Fruit fly (Drosophila melanogaster) whole organism, embryonic: ENCODE measurements around the gene CG9628.

Experiments used
- Antp ChIP-seq: fragments of 200-800 bp; sonication (Bioruptor generic); optimal IDR thresholded peaks from 3 replicates; lab custom pipeline; 2016; ENCODE audit warnings: missing biosample characterization, missing genetic modification characterization
- Asciz ChIP-seq: fragments of 200-800 bp; sonication (Bioruptor generic); optimal IDR thresholded peaks from 2 replicates; lab custom pipeline; 2017; ENCODE audit warnings: missing biosample characterization, mild to moderate bottlenecking, missing genetic modification characterization, missing genetic modification reagents
- Awh ChIP-seq: fragments of 200-800 bp; sonication (Bioruptor generic); IDR thresholded peaks from 2 replicates; pipeline ENCODE4, ENCODE4 v1.3.6; 2022; ENCODE audit warnings: missing biosample characterization, missing genetic modification characterization
- CG10274 ChIP-seq: fragments of 200-800 bp; sonication (Bioruptor generic); optimal IDR thresholded peaks from 3 replicates; lab custom pipeline; 2017; ENCODE audit warnings: missing biosample characterization, mild to moderate bottlenecking, missing genetic modification characterization
- CG10321 ChIP-seq: fragments of 200-800 bp; sonication (Bioruptor generic); IDR thresholded peaks from 2 replicates; pipeline ENCODE4 v1.3.6; 2022; ENCODE audit warnings: missing biosample characterization, missing genetic modification characterization
- CG11723 ChIP-seq: fragments of 200-800 bp; sonication (Bioruptor generic); optimal IDR thresholded peaks from 2 replicates; lab custom pipeline; 2017; ENCODE audit warnings: missing biosample characterization, mild to moderate bottlenecking, missing genetic modification characterization
- CG12104 ChIP-seq: fragments of 200-800 bp; sonication (Bioruptor generic); optimal IDR thresholded peaks from 3 replicates; lab custom pipeline; 2016; ENCODE audit warnings: missing biosample characterization, missing genetic modification characterization
- CG16815 ChIP-seq: fragments of 200-800 bp; sonication (Bioruptor generic); optimal IDR thresholded peaks from 3 replicates; lab custom pipeline; 2017; ENCODE audit warnings: missing biosample characterization, mild to moderate bottlenecking, missing genetic modification characterization
- CG2120 ChIP-seq: fragments of 200-800 bp; sonication (Bioruptor generic); optimal IDR thresholded peaks from 3 replicates; lab custom pipeline; 2016; ENCODE audit warnings: missing biosample characterization, missing genetic modification characterization
- CG32767 ChIP-seq: fragments of 200-800 bp; sonication (Bioruptor generic); IDR thresholded peaks from 2 replicates; pipeline ENCODE4 v1.3.6; 2022; ENCODE audit warnings: missing biosample characterization, missing genetic modification characterization
- CG3838 ChIP-seq: fragments of 200-800 bp; sonication (Bioruptor generic); optimal IDR thresholded peaks from 3 replicates; lab custom pipeline; 2016; ENCODE audit warnings: missing biosample characterization, missing genetic modification characterization
- CG42726 ChIP-seq: fragments of 200-800 bp; sonication (Bioruptor generic); IDR thresholded peaks from 2 replicates; pipeline ENCODE4 v1.3.6; 2022; ENCODE audit warnings: missing biosample characterization, missing genetic modification characterization; ENCODE audit not compliant: partially characterized antibody
- CG4404 ChIP-seq: fragments of 200-800 bp; sonication (Bioruptor generic); IDR thresholded peaks from 2 replicates; pipeline ENCODE4 v1.3.6; 2022; ENCODE audit warnings: missing biosample characterization, missing genetic modification characterization
- CG6791 ChIP-seq: fragments of 200-800 bp; sonication (Bioruptor generic); IDR thresholded peaks from 3 replicates; pipeline ENCODE4 v1.3.6; 2022; ENCODE audit warnings: missing biosample characterization, missing genetic modification characterization; ENCODE audit not compliant: partially characterized antibody
- CG6813 ChIP-seq: fragments of 200-800 bp; sonication (Bioruptor generic); optimal IDR thresholded peaks from 2 replicates; lab custom pipeline; 2017; ENCODE audit warnings: missing biosample characterization, missing genetic modification characterization, mild to moderate bottlenecking, moderate library complexity, missing genetic modification reagents
- CG8478 ChIP-seq: fragments of >200 bp; optimal IDR thresholded peaks from 2 replicates; lab custom pipeline; 2018
- Dfd ChIP-seq, 2 experiments: fragments of >200 bp; optimal IDR thresholded peaks; 2 replicates each; lab custom pipeline; 2017; ENCODE audit warnings: missing biosample characterization in 2 of 2, missing genetic modification characterization in 2 of 2
- E2f1 ChIP-seq: fragments of 200-800 bp; sonication (Bioruptor generic); IDR thresholded peaks from 2 replicates; pipeline ENCODE4 v1.3.6; 2022; ENCODE audit warnings: missing biosample characterization, missing genetic modification characterization
- E2f2 ChIP-seq: fragments of 200-800 bp; sonication (Bioruptor generic); IDR thresholded peaks from 2 replicates; pipeline ENCODE4 v1.3.6; 2022; ENCODE audit warnings: missing biosample characterization, missing genetic modification characterization
- HLH4C ChIP-seq: fragments of 200-800 bp; sonication (Bioruptor generic); IDR thresholded peaks from 3 replicates; pipeline ENCODE4 v1.3.6; 2022; ENCODE audit warnings: missing biosample characterization, missing genetic modification characterization; ENCODE audit not compliant: partially characterized antibody
- Hey ChIP-seq: fragments of 200-800 bp; sonication (Bioruptor generic); optimal IDR thresholded peaks from 3 replicates; lab custom pipeline; 2018; ENCODE audit warnings: missing biosample characterization, mild to moderate bottlenecking, missing genetic modification characterization
- Hr78 ChIP-seq, 2 experiments: fragments of 200-800 bp in 1 of 2; fragments of >200 bp in 1 of 2; sonication (Bioruptor generic) in 1 of 2; optimal IDR thresholded peaks; 2 replicates each; lab custom pipeline; 2017 to 2019; ENCODE audit warnings: missing biosample characterization in 2 of 2, missing genetic modification characterization in 2 of 2, mild to moderate bottlenecking in 1 of 2, moderate library complexity in 1 of 2
- Meics ChIP-seq: fragments of 200-800 bp; sonication (Bioruptor generic); optimal IDR thresholded peaks from 2 replicates; lab custom pipeline; 2017; ENCODE audit warnings: missing biosample characterization, mild to moderate bottlenecking, missing genetic modification characterization
- Oli ChIP-seq: fragments of 200-800 bp; sonication (Bioruptor generic); optimal IDR thresholded peaks from 2 replicates; lab custom pipeline; 2018; ENCODE audit warnings: missing biosample characterization, mild to moderate bottlenecking, missing genetic modification characterization, moderate library complexity
- PHDP ChIP-seq: fragments of 200-800 bp; sonication (Bioruptor generic); optimal IDR thresholded peaks from 3 replicates; lab custom pipeline; 2018; ENCODE audit warnings: missing biosample characterization, mild to moderate bottlenecking, missing genetic modification characterization, moderate library complexity
- Ravus ChIP-seq: fragments of 200-800 bp; sonication (Bioruptor generic); IDR thresholded peaks from 2 replicates; pipeline ENCODE4 v1.3.6; 2022; ENCODE audit warnings: missing biosample characterization, missing genetic modification characterization
- Vsx1 ChIP-seq: fragments of 200-800 bp; sonication (Bioruptor generic); optimal IDR thresholded peaks from 2 replicates; lab custom pipeline; 2017; ENCODE audit warnings: missing biosample characterization, mild to moderate bottlenecking, missing genetic modification characterization, missing genetic modification reagents
- ab ChIP-seq: fragments of 200-800 bp; sonication (Bioruptor generic); optimal IDR thresholded peaks from 2 replicates; lab custom pipeline; 2016; ENCODE audit warnings: missing biosample characterization, missing genetic modification characterization
- chm ChIP-seq: fragments of 200-800 bp; sonication (Bioruptor generic); IDR thresholded peaks from 2 replicates; pipeline ENCODE4 v1.3.6; 2022; ENCODE audit warnings: missing biosample characterization, missing genetic modification characterization
- dmrt11E ChIP-seq: fragments of 200-800 bp; sonication (Bioruptor generic); optimal IDR thresholded peaks from 3 replicates; lab custom pipeline; 2018; ENCODE audit warnings: missing biosample characterization, mild to moderate bottlenecking, missing genetic modification characterization, moderate library complexity
- fu2 ChIP-seq: fragments of 200-800 bp; sonication (Bioruptor generic); optimal IDR thresholded peaks from 2 replicates; lab custom pipeline; 2016; ENCODE audit warnings: missing biosample characterization, missing genetic modification characterization
- gcm ChIP-seq: fragments of 200-800 bp; sonication (Bioruptor generic); optimal IDR thresholded peaks from 2 replicates; lab custom pipeline; 2019; ENCODE audit warnings: missing biosample characterization, mild to moderate bottlenecking, missing genetic modification characterization, moderate library complexity
- ham ChIP-seq: fragments of 200-800 bp; sonication (Bioruptor generic); IDR thresholded peaks from 2 replicates; pipeline ENCODE4 v1.3.6; 2022; ENCODE audit warnings: missing biosample characterization, missing genetic modification characterization
- hkb ChIP-seq, 2 experiments: fragments of 200-800 bp in 1 of 2; fragments of >200 bp in 1 of 2; sonication (Bioruptor generic) in 1 of 2; IDR thresholded peaks in 1 of 2; optimal IDR thresholded peaks in 1 of 2; 2 replicates each; pipeline versions ENCODE4 v1.3.6 to Lab custom; 2017 to 2022; ENCODE audit warnings: missing biosample characterization in 1 of 2, missing genetic modification characterization in 1 of 2
- klu ChIP-seq: fragments of 200-800 bp; sonication (Bioruptor generic); IDR thresholded peaks from 2 replicates; pipeline ENCODE4 v1.3.6; 2022; ENCODE audit warnings: missing biosample characterization, missing genetic modification characterization
- lola ChIP-seq, 3 experiments: fragments of >200 bp in 2 of 3; fragments of 200-800 bp in 1 of 3; sonication (Bioruptor generic) in 1 of 3; optimal IDR thresholded peaks; 2 replicates each; lab custom pipeline; 2017 to 2019; ENCODE audit warnings: missing biosample characterization in 3 of 3, missing genetic modification characterization in 3 of 3, mild to moderate bottlenecking in 1 of 3, moderate library complexity in 1 of 3
- nerfin-1 ChIP-seq: fragments of 200-800 bp; sonication (Bioruptor generic); optimal IDR thresholded peaks from 3 replicates; lab custom pipeline; 2019; ENCODE audit warnings: missing biosample characterization, mild to moderate bottlenecking, missing genetic modification characterization, moderate library complexity
- onecut ChIP-seq: fragments of 200-800 bp; sonication (Bioruptor generic); IDR thresholded peaks from 2 replicates; pipeline ENCODE4 v1.3.6; 2022; ENCODE audit warnings: missing biosample characterization, missing genetic modification characterization
- org-1 ChIP-seq: fragments of 200-800 bp; sonication (Bioruptor generic); optimal IDR thresholded peaks from 2 replicates; lab custom pipeline; 2017; ENCODE audit warnings: missing biosample characterization, missing genetic modification characterization
- ranshi ChIP-seq: fragments of 200-800 bp; sonication (Bioruptor generic); IDR thresholded peaks from 2 replicates; pipeline ENCODE4 v1.3.6; 2022; ENCODE audit warnings: missing biosample characterization, missing genetic modification characterization
- schlank ChIP-seq: fragments of 200-800 bp; sonication (Bioruptor generic); optimal IDR thresholded peaks from 2 replicates; lab custom pipeline; 2018; ENCODE audit warnings: missing biosample characterization, mild to moderate bottlenecking, missing genetic modification characterization
- seq ChIP-seq: fragments of 200-800 bp; sonication (Bioruptor generic); IDR thresholded peaks from 2 replicates; pipeline ENCODE4 v1.3.6; 2022; ENCODE audit warnings: missing biosample characterization, missing genetic modification characterization
- slp2 ChIP-seq: fragments of 200-800 bp; sonication (Bioruptor generic); optimal IDR thresholded peaks from 2 replicates; lab custom pipeline; 2016; ENCODE audit warnings: missing biosample characterization, missing genetic modification characterization
- tin ChIP-seq: fragments of 200-800 bp; sonication (Bioruptor generic); optimal IDR thresholded peaks from 3 replicates; lab custom pipeline; 2016; ENCODE audit warnings: missing biosample characterization, missing genetic modification characterization
- tio ChIP-seq: fragments of 200-800 bp; sonication (Bioruptor generic); optimal IDR thresholded peaks from 2 replicates; lab custom pipeline; 2017; ENCODE audit warnings: missing biosample characterization, missing genetic modification characterization, inconsistent platforms
- usp ChIP-seq: fragments of >200 bp; optimal IDR thresholded peaks from 2 replicates; lab custom pipeline; 2017; ENCODE audit warnings: missing biosample characterization, missing genetic modification characterization
- wdn ChIP-seq: fragments of 200-800 bp; sonication (Bioruptor generic); IDR thresholded peaks from 2 replicates; pipeline ENCODE4 v1.3.6; 2022; ENCODE audit warnings: missing biosample characterization, missing genetic modification characterization
- z ChIP-seq: fragments of 200-800 bp; sonication (Bioruptor generic); IDR thresholded peaks from 3 replicates; pipeline ENCODE4 v1.3.6; 2022; ENCODE audit warnings: missing biosample characterization, missing genetic modification characterization

The CG9628 gene

DNA sequence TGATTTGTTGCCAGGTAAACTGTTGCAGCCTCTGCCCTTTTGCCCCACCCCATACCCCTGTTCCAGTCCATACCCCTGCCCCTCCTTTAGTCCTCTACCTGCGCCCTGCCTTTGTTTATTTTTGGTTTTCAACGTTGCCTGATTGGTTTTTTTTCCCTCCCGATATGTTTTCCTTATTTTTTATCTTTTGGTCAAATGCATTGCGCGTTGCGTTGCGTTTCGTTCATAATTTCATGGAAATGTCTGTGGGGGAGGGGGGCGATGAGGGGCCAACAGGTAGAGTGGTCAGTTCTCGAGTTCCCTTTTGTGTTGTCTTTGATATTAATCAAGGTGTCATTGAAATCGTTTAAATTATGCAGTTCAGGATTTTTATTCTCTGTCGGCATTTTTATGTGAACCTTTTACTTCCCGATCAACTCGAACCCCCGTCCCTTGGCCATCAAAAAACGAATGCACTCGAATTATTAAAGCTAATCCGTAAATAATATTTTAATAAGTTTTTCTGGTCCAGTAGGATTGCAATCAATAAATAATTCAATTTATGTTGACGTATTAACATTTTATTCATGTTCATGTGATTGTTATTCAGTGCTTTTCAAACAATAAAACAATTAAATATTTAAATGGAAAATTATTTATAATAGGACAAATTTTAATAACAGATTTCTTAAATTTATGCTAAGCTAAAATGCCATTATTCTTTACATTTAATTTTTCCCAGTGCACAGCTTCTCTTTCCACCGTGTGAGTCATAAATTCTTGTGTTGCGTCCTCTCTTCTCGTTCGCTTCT lies 12.4 kb downstream of the CG9628 start (continued):
- TF ChIP-seq seq (GFP tag; lab: Robert Waterston, UW) (no peak), gcm (GFP tag; lab: Kevin White, UChicago) (peak; percentile 76), CG6791 (peak; percentile 7; the same call in 1 of the 3 replicates), Awh (GFP tag; lab: Robert Waterston, UW) (no peak), Asciz (GFP tag; lab: Kevin White, UChicago) (peak; percentile 23), Oli (tag; lab: Kevin White, UChicago) (peak; percentile 76), CG6813 (GFP tag; lab: Kevin White, UChicago) (peak; percentile 5), Hey (no peak), Meics (GFP tag; lab: Kevin White, UChicago) (peak; percentile 34), CG16815 (GFP tag; lab: Kevin White, UChicago) (peak; percentile 84), fu2 (GFP tag; lab: Kevin White, UChicago) (no peak), CG42726 (GFP tag; lab: Robert Waterston, UW) (no peak), Dfd (GFP tag; optimal IDR thresholded peaks at IDR 0.05; lab: Kevin White, UChicago) (no peak), CG2120 (GFP tag; lab: Kevin White, UChicago) (no peak), Vsx1 (peak; percentile 29), nerfin-1 (tag; lab: Kevin White, UChicago) (peak; percentile 69), ham (GFP tag; lab: Robert Waterston, UW) (no peak), CG10274 (GFP tag; lab: Kevin White, UChicago) (no peak), ranshi (GFP tag; lab: Robert Waterston, UW) (peak; percentile 8; the same call in 1 of the 2 replicates), E2f2 (GFP tag; lab: Robert Waterston, UW) (peak; percentile 41; the same call in 1 of the 2 replicates), hkb (optimal IDR thresholded peaks at IDR 0.05; lab: Kevin White, UChicago) (no peak), hkb (GFP tag; IDR thresholded peaks at IDR 0.05; lab: Robert Waterston, UW) (0 out of 2 replicates have a peak, but pooled peaks have one; percentile 35), chm (peak; percentile 41; the same call in 1 of the 2 replicates), Hr78 (GFP tag; optimal IDR thresholded peaks at IDR 0.05; lab: Kevin White, UChicago) (no peak), klu (no peak), dmrt11E (tag; lab: Kevin White, UChicago) (peak; percentile 98), tin (GFP tag; lab: Kevin White, UChicago) (peak; percentile 63), CG32767 (GFP tag; lab: Robert Waterston, UW) (no peak), slp2 (GFP tag; lab: Kevin White, UChicago) (no peak), onecut (peak; percentile 34; the same call in 1 of the 2 replicates), schlank (no peak), CG10321 (GFP tag; lab: Robert Waterston, UW) (peak; percentile 47; the same call in 1 of the 2 replicates), CG3838 (no peak), ab (GFP tag; lab: Kevin White, UChicago) (no peak), E2f1 (peak; percentile 45), wdn (GFP tag; lab: Robert Waterston, UW) (no peak), CG8478 (lab: Kevin White, UChicago) (no peak), Antp (GFP tag; lab: Kevin White, UChicago) (no peak), CG12104 (peak; percentile 55), lola (GFP tag; optimal IDR thresholded peaks at IDR 0.05; lab: Kevin White, UChicago) (peak in 1 of 3 experiments; percentile 97), CG4404 (peak; percentile 85), z (GFP tag; lab: Robert Waterston, UW) (no peak), CG11723 (peak; percentile 31), org-1 (GFP tag; lab: Kevin White, UChicago) (peak; percentile 42), tio (GFP tag; lab: Kevin White, UChicago) (peak; percentile 64), HLH4C (GFP tag; lab: Robert Waterston, UW) (0 out of 3 replicates have a peak, but pooled peaks have one; percentile 38), usp (no peak), Ravus (no peak), PHDP (tag; lab: Kevin White, UChicago) (peak; percentile 58)
